Worm (Caenorhabditis elegans): Measurements from ENCODE around the gene F59E11.5.

Gene F59E11.5

DNA sequence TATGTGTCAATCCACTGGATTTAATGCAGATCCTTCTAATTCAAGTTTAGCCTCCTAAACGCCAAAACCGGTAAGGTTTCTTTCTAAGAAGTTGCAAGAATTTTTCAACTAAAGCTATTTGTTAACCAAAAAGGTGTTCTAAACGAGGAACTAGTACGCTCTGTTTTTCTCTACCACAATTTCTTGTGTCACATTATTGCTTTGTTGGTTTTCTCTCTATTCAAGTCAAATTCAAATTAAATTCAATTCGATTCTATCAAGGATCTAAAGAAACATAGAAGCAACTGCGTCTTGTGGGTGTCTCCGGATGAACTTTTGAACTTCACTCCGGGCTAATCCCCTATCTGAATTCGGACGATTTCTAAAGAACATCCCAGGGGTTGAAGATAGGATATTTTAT is 21.6 kb downstream of the F59E11.5 start, which contains the start of gene oac-40:
TSS of gene oac-40 (plus strand) at position 301 of the 400 bp plus-strand sequence.
- TF ChIP-seq unc-55 (GFP tag; optimal IDR thresholded peaks at IDR 0.05) (no peak), ama-1 (optimal IDR thresholded peaks at IDR 0.05) (no peak), egl-27 (tag; optimal IDR thresholded peaks at IDR 0.05) (no peak), ztf-11 (tag; optimal IDR thresholded peaks at IDR 0.05) (no peak), ztf-4 (tag; optimal IDR thresholded peaks at IDR 0.05) (no peak), unc-39 (tag; optimal IDR thresholded peaks at IDR 0.05) (no peak), blmp-1 (tag; optimal IDR thresholded peaks at IDR 0.05; ENCODE audit: insufficient read depth) (no peak), nhr-10 (tag; optimal IDR thresholded peaks at IDR 0.05) (no peak), nhr-129 (tag; optimal IDR thresholded peaks at IDR 0.05) (no peak), skn-1 (tag; optimal IDR thresholded peaks at IDR 0.05) (no peak), elt-3 (tag; optimal IDR thresholded peaks at IDR 0.05) (no peak), nhr-11 (tag; optimal IDR thresholded peaks at IDR 0.05) (no peak), snpc-4 (tag; optimal IDR thresholded peaks at IDR 0.05) (no peak), sem-4 (tag; optimal IDR thresholded peaks at IDR 0.05) (no peak)

DNA sequence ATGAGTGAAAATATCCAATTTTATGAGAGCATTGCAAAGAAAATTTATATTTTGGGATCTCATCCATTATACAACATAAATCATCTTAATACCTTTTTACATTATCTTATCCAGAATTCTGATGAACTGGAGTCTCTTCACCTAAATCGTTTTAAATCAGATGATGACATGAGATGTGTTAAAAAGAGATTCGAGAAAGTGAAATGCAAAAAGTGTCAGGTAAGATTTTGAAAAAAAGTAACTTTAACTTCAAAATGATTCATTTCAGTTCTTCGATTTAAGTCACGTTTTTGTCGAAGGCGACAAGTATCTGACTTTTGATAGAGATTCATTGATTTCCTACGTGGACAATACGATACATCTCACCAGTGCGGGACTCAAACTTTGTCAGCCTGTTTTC is 24.0 kb downstream of the F59E11.5 start:
- TF ChIP-seq nhr-6 (tag; optimal IDR thresholded peaks at IDR 0.05) (no peak), fos-1 (tag; optimal IDR thresholded peaks at IDR 0.05) (no peak), R02D3.7 (tag; optimal IDR thresholded peaks at IDR 0.05) (no peak), snpc-4 (tag; optimal IDR thresholded peaks at IDR 0.05) (no peak), sma-9 (GFP tag; optimal IDR thresholded peaks at IDR 0.05) (no peak), sma-9 (tag; optimal IDR thresholded peaks at IDR 0.05) (no peak), peb-1 (tag; optimal IDR thresholded peaks at IDR 0.05) (no peak), C34F6.9 (tag; optimal IDR thresholded peaks at IDR 0.05) (no peak), crh-2 (tag; optimal IDR thresholded peaks at IDR 0.05) (no peak), lin-11 (tag; optimal IDR thresholded peaks at IDR 0.05) (no peak), lsy-2 (tag; optimal IDR thresholded peaks at IDR 0.05) (no peak)

DNA sequence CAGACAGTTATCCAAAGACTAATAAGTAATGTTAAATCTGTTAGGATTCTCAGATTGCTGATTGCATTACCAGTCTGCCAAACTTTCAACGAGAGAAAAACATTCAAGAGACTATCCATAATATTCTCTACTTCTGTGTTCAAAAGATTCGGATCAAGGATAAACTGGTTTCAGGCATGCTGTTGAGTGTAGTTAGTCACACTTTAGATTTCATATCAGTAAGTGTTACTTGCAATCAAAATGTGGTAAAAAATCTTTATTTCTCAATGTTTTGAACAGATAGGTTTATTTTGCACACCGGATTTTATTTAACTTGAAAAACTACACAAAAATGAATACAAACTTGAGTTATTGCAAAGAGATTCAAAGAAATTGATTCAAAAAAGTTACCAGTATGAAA is 27.2 kb downstream of the F59E11.5 start, which contains the start of gene oac-41:
TSS of gene oac-41 (minus strand) at position 101 of the 400 bp plus-strand sequence.
- TF ChIP-seq unc-62 (GFP tag; optimal IDR thresholded peaks at IDR 0.05), result no peak
- no peak for TF ChIP-seq skn-1 (tag; optimal IDR thresholded peaks at IDR 0.05)
- no peak for TF ChIP-seq Y55F3AM.14 (GFP tag; optimal IDR thresholded peaks at IDR 0.05)

DNA sequence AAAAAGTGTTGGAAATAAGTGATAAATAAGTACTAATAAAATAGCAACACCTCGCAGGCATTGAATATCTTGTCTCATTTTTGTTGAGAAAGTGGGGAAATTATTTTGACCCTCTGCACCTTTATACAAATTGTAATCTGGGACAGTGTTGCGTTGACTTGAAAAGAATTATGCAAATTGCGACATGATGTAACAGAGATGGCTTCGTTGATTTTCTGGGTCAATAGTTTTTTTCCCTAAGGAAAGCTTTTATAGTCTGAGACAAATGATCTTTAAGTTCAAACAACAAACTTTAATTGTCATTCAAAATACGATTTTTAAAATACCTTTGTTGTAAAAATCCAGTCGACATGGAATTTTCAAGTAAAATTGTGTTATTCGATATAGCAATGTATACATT is 29.8 kb downstream of the F59E11.5 start, which contains the start of gene bus-1:
TSS of gene bus-1 (minus strand) at position 101 of the 400 bp plus-strand sequence.
- TF ChIP-seq ztf-4 (tag; optimal IDR thresholded peaks at IDR 0.05) (no peak), Y55F3AM.14 (GFP tag; optimal IDR thresholded peaks at IDR 0.05) (no peak), nhr-23 (tag; optimal IDR thresholded peaks at IDR 0.05) (no peak), lin-11 (tag; optimal IDR thresholded peaks at IDR 0.05) (no peak), ama-1 (optimal IDR thresholded peaks at IDR 0.05) (no peak), nhr-21 (tag; optimal IDR thresholded peaks at IDR 0.05) (no peak), skn-1 (tag; optimal IDR thresholded peaks at IDR 0.05) (no peak), lsy-2 (tag; optimal IDR thresholded peaks at IDR 0.05) (no peak), unc-39 (tag; optimal IDR thresholded peaks at IDR 0.05) (no peak), sem-4 (tag; optimal IDR thresholded peaks at IDR 0.05) (no peak), gmeb-1 (tag; optimal IDR thresholded peaks at IDR 0.05) (no peak), alr-1 (tag; optimal IDR thresholded peaks at IDR 0.05) (no peak)

DNA sequence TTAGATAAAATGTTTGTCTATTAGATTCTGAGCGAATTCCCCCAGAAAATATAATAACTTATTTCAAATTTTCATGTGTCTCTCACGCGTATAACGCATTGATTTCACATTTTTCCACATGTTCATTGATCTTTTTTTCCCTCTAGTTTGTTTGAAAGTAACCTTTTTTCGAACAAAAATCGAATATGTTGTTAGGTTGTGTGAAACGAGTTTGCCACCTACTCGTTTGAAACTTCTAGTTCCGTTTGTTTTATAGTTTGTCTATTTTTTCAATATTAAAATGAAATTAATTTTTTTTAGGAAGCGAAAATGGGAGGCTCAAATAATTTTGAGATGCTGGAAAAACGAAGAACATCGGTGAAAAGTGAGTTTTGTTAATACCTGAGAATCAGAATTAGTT is 35.3 kb downstream of the F59E11.5 start, which contains the start of gene C25E10.5:
TSS of gene C25E10.5 (plus strand) at position 301 of the 400 bp plus-strand sequence.
- TF ChIP-seq ZK546.5 (tag; optimal IDR thresholded peaks at IDR 0.05) (no peak), nhr-25 (tag; optimal IDR thresholded peaks at IDR 0.05) (no peak)

DNA sequence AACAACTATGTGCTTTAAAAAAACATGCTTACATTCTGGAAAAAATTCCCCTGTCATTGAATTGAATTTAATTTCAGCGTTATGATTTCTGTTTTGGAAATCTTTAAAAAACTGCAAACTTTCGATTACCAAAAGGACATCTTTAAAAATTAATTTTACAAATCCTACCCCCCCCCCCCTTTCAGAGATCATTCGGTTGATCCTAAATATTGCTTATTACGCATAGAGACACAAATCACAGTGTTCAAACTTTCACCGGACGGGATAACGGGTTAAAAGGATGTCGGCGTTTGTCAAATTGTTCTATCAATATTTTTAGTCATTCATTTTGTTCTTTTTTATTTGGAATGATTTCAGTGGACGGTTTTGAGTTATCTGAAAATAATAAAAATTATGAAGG is 38.4 kb downstream of the F59E11.5 start, which contains the start of gene C25E10.4:
TSS of gene C25E10.4 (plus strand) at position 301 of the 400 bp plus-strand sequence.
- TF ChIP-seq nhr-10 (tag; optimal IDR thresholded peaks at IDR 0.05), result no peak
- TF ChIP-seq nhr-21 (tag; optimal IDR thresholded peaks at IDR 0.05), result no peak
- no peak for TF ChIP-seq elt-1 (tag; optimal IDR thresholded peaks at IDR 0.05)
- TF ChIP-seq skn-1 (tag; optimal IDR thresholded peaks at IDR 0.05), result no peak
- TF ChIP-seq nhr-23 (tag; optimal IDR thresholded peaks at IDR 0.05), result no peak
- no peak for TF ChIP-seq nhr-6 (tag; optimal IDR thresholded peaks at IDR 0.05)
- TF ChIP-seq lin-11 (tag; optimal IDR thresholded peaks at IDR 0.05), result no peak
- no peak for TF ChIP-seq egl-27 (tag; optimal IDR thresholded peaks at IDR 0.05)
- TF ChIP-seq nhr-12 (tag; optimal IDR thresholded peaks at IDR 0.05), result no peak

All from whole organism, L2 larva.